Worm (Caenorhabditis elegans) whole organism, young adult: ENCODE results near the gene cpsf-4.

Experiments used
- F33H1.4 ChIP-seq: fragments of 200-800 bp; sonication (Bioruptor generic); IDR thresholded peaks from 2 replicates; pipeline ENCODE4 v1.3.6; 2022; ENCODE audit warnings: missing genetic modification reagents, missing genetic modification characterization, missing compliant biosample characterization
- F49E8.2 ChIP-seq: sonication (generic microtip); optimal IDR thresholded peaks from 3 replicates; lab custom pipeline; 2017; ENCODE audit warnings: missing genetic modification characterization, mild to moderate bottlenecking, missing compliant biosample characterization, antibody characterized with exemption, moderate library complexity; ENCODE audit not compliant: insufficient read depth
- atf-7 ChIP-seq: sonication (generic microtip); optimal IDR thresholded peaks from 2 replicates; lab custom pipeline; 2017; ENCODE audit warnings: mild to moderate bottlenecking, missing genetic modification characterization, missing compliant biosample characterization
- cebp-1 ChIP-seq, 2 experiments: fragments of 200-800 bp in 1 of 2; sonication (Bioruptor generic) in 1 of 2; sonication (generic microtip) in 1 of 2; IDR thresholded peaks in 1 of 2; optimal IDR thresholded peaks in 1 of 2; 2 replicates each; pipeline versions ENCODE4 v1.3.6 to Lab custom; 2017 to 2022; ENCODE audit warnings: missing compliant biosample characterization in 2 of 2, missing genetic modification characterization in 2 of 2, mild to moderate bottlenecking in 1 of 2, missing genetic modification reagents in 1 of 2, moderate library complexity in 1 of 2
- ceh-100 ChIP-seq: fragments of 200-800 bp; sonication (Bioruptor generic); IDR thresholded peaks from 2 replicates; pipeline ENCODE4 v1.3.6; 2022; ENCODE audit warnings: missing genetic modification reagents, missing genetic modification characterization, missing compliant biosample characterization
- ceh-91 ChIP-seq: fragments of 200-800 bp; sonication (Bioruptor generic); IDR thresholded peaks from 2 replicates; pipeline ENCODE4 v1.3.6; 2022; ENCODE audit warnings: missing genetic modification reagents, missing genetic modification characterization, missing compliant biosample characterization
- chd-7 ChIP-seq: sonication (generic microtip); optimal IDR thresholded peaks from 2 replicates; lab custom pipeline; 2016; ENCODE audit warnings: mild to moderate bottlenecking, missing genetic modification characterization, moderate library complexity, missing compliant biosample characterization
- dox-1 ChIP-seq: fragments of 200-800 bp; sonication (Bioruptor generic); IDR thresholded peaks from 2 replicates; pipeline ENCODE4 v1.3.6; 2022; ENCODE audit warnings: missing genetic modification reagents, missing genetic modification characterization, missing compliant biosample characterization
- dpl-1 ChIP-seq: fragments of 150-350 bp; optimal IDR thresholded peaks from 2 replicates; lab custom pipeline; 2014; ENCODE audit warnings: missing biosample characterization, missing genetic modification reagents, missing genetic modification characterization
- ets-4 ChIP-seq: fragments of 200-800 bp; sonication (Bioruptor generic); optimal IDR thresholded peaks from 2 replicates; lab custom pipeline; 2018; ENCODE audit warnings: mild to moderate bottlenecking, missing genetic modification characterization, missing compliant biosample characterization
- let-607 ChIP-seq, 2 experiments: fragments of 200-800 bp in 1 of 2; sonication (Bioruptor generic) in 1 of 2; sonication (generic microtip) in 1 of 2; optimal IDR thresholded peaks; 2 replicates each; lab custom pipeline; 2016 to 2018; ENCODE audit warnings: mild to moderate bottlenecking in 2 of 2, missing compliant biosample characterization in 2 of 2, missing genetic modification characterization in 2 of 2, moderate library complexity in 2 of 2, missing genotype in 1 of 2
- lin-54 ChIP-seq: fragments of 200-800 bp; sonication (Bioruptor generic); optimal IDR thresholded peaks from 2 replicates; lab custom pipeline; 2018; ENCODE audit warnings: mild to moderate bottlenecking, missing genetic modification characterization, missing compliant biosample characterization
- lsl-1 ChIP-seq: fragments of 200-800 bp; sonication (Bioruptor generic); optimal IDR thresholded peaks from 2 replicates; lab custom pipeline; 2018; ENCODE audit warnings: mild to moderate bottlenecking, missing genetic modification characterization, moderate library complexity, missing compliant biosample characterization
- madf-6 ChIP-seq: fragments of 200-800 bp; sonication (Bioruptor generic); IDR thresholded peaks from 2 replicates; pipeline ENCODE4 v1.3.6; 2022; ENCODE audit warnings: missing genetic modification reagents, missing genetic modification characterization, missing compliant biosample characterization
- madf-8 ChIP-seq: fragments of 200-800 bp; sonication (Bioruptor generic); conservative IDR thresholded peaks from 2 replicates; pipeline ENCODE4 v1.3.6; 2022; ENCODE audit warnings: missing genetic modification reagents, missing genetic modification characterization, missing compliant biosample characterization
- nhr-80 ChIP-seq: sonication (generic microtip); optimal IDR thresholded peaks from 2 replicates; lab custom pipeline; 2016; ENCODE audit warnings: missing genetic modification characterization, missing compliant biosample characterization
- pbrm-1 ChIP-seq: fragments of 200-800 bp; sonication (Bioruptor generic); IDR thresholded peaks from 2 replicates; pipeline ENCODE4 v1.3.6; 2022; ENCODE audit warnings: missing genetic modification reagents, missing genetic modification characterization, missing compliant biosample characterization
- snpc-3.4 ChIP-seq: sonication (generic microtip); optimal IDR thresholded peaks from 2 replicates; lab custom pipeline; 2017; ENCODE audit warnings: missing genetic modification characterization, mild to moderate bottlenecking, missing compliant biosample characterization, antibody characterized with exemption, moderate library complexity, missing genotype, missing genetic modification reagents
- snpc-4 ChIP-seq, 5 experiments: fragments of 150-350 bp in 1 of 5; sonication (generic microtip) in 4 of 5; optimal IDR thresholded peaks; 2 replicates each; lab custom pipeline; 2014 to 2018; ENCODE audit warnings: missing genetic modification characterization in 5 of 5, missing biosample characterization in 3 of 5, antibody characterized with exemption in 2 of 5, mild to moderate bottlenecking in 2 of 5, missing compliant biosample characterization in 2 of 5, missing genotype in 2 of 5, moderate library complexity in 2 of 5, missing genetic modification reagents in 1 of 5
- tbp1 ChIP-seq: fragments of 200-800 bp; sonication (Bioruptor generic); optimal IDR thresholded peaks from 2 replicates; lab custom pipeline; 2018; ENCODE audit warnings: mild to moderate bottlenecking, missing genetic modification characterization, missing compliant biosample characterization
- xnd-1 ChIP-seq: sonication (generic microtip); optimal IDR thresholded peaks from 2 replicates; lab custom pipeline; 2016; ENCODE audit warnings: missing genotype, missing genetic modification reagents, missing genetic modification characterization, missing compliant biosample characterization
- ztf-18 ChIP-seq: sonication (generic microtip); optimal IDR thresholded peaks from 2 replicates; lab custom pipeline; 2016; ENCODE audit warnings: missing genotype, mild to moderate bottlenecking, missing genetic modification characterization, missing compliant biosample characterization
- ztf-25 ChIP-seq: fragments of 200-800 bp; sonication (Bioruptor generic); IDR thresholded peaks from 2 replicates; pipeline ENCODE4 v1.3.6; 2022; ENCODE audit warnings: missing genetic modification reagents, missing genetic modification characterization, missing compliant biosample characterization

cpsf-4 gene

ce11 chrIV:12051049-12051792 lies 42.0 kb downstream of the cpsf-4 start, which contains the start of the genes bre-5 and spt-5:
bre-5 (minus strand) TSS chrIV:12051215.
spt-5 (plus strand) TSS chrIV:12051491.
- TF ChIP-seq chd-7 (tag; lab: Kevin White, UChicago) (no peak), madf-6 (GFP tag; lab: Robert Waterston, UW) (peak; percentile 37; the same call in 1 of the 2 replicates), dpl-1 (peak; percentile 10)

- peak; percentile 57 for TF ChIP-seq xnd-1 (tag; lab: Kevin White, UChicago)
- no peak for TF ChIP-seq ceh-100
- peak; percentile 64; the same call in 1 of the 2 replicates for TF ChIP-seq ceh-91 (GFP tag; lab: Robert Waterston, UW)
- TF ChIP-seq F33H1.4: peak; percentile 72
- peak; percentile 58 for TF ChIP-seq lsl-1
- peak; percentile 88 for TF ChIP-seq madf-6 (GFP tag; lab: Robert Waterston, UW)
- TF ChIP-seq snpc-4 (GFP tag; optimal IDR thresholded peaks at IDR 0.05; lab: Kevin White, UChicago): no peak
- no peak for TF ChIP-seq snpc-4 (tag; optimal IDR thresholded peaks at IDR 0.05; lab: Kevin White, UChicago)
- TF ChIP-seq madf-8 (GFP tag; lab: Robert Waterston, UW): peak; percentile 86
These were observed 45.5 kb downstream of the cpsf-4 start, which contains the start of gene T12G3.4 for ce11 chrIV:12047552-12048347. T12G3.4 (plus strand) TSS chrIV:12048256.

DNA sequence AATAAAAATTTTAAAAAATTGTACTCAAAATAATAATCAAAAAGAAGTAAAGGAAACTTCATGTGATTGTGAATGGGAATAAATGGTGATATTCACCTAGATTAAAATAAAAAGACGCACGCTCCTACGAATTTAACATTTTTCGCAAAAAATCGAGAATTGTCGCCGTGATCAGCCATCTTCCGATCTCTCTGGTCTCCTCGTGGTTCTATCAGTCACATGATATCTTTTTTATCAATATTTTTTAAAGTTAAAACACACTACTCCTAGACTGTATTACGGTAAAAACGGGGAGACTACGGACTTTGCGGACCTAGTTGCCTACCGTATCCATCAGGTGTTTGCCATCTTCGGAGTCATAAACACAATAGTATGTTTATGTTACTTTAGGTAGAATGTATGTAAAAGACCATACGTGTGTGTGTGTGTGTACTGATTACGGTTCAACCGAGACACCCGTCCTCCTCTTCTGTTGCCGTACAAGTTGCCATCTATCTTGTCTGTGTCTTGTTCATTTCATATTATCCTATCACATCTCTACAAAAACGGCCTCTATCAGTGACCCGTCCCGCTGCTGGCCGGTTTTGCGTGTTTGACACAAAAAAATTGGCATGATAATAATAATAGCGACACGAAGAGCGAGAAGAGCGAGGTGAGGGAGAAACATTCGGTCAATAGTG lies 46.6 kb downstream of the cpsf-4 start, which contains the start of gene T12G3.2:
Gene T12G3.2, minus strand, starts transcription at position 444 of the 680 bp plus-strand sequence.
- TF ChIP-seq lin-54 (GFP tag; lab: Kevin White, UChicago): no peak
- no peak for TF ChIP-seq F49E8.2 (tag; lab: Kevin White, UChicago)
- peak; percentile 15 to 52 for TF ChIP-seq let-607 (tag; optimal IDR thresholded peaks at IDR 0.05; lab: Kevin White, UChicago)
- TF ChIP-seq dox-1 (GFP tag; lab: Robert Waterston, UW): peak; percentile 74
- no peak for TF ChIP-seq snpc-3.4
- peak; percentile 98 for TF ChIP-seq nhr-80 (tag; lab: Kevin White, UChicago)
- TF ChIP-seq tbp1: peak; percentile 18
- peak; percentile 10 for TF ChIP-seq atf-7 (tag; lab: Kevin White, UChicago)
- no peak for TF ChIP-seq cebp-1 (GFP tag; IDR thresholded peaks at IDR 0.05; lab: Robert Waterston, UW)
- peak; percentile 43 for TF ChIP-seq cebp-1 (tag; optimal IDR thresholded peaks at IDR 0.05; lab: Kevin White, UChicago)
- TF ChIP-seq ztf-25 (GFP tag; lab: Robert Waterston, UW): no peak
- peak; percentile 44 for TF ChIP-seq ets-4 (GFP tag; lab: Kevin White, UChicago)

DNA sequence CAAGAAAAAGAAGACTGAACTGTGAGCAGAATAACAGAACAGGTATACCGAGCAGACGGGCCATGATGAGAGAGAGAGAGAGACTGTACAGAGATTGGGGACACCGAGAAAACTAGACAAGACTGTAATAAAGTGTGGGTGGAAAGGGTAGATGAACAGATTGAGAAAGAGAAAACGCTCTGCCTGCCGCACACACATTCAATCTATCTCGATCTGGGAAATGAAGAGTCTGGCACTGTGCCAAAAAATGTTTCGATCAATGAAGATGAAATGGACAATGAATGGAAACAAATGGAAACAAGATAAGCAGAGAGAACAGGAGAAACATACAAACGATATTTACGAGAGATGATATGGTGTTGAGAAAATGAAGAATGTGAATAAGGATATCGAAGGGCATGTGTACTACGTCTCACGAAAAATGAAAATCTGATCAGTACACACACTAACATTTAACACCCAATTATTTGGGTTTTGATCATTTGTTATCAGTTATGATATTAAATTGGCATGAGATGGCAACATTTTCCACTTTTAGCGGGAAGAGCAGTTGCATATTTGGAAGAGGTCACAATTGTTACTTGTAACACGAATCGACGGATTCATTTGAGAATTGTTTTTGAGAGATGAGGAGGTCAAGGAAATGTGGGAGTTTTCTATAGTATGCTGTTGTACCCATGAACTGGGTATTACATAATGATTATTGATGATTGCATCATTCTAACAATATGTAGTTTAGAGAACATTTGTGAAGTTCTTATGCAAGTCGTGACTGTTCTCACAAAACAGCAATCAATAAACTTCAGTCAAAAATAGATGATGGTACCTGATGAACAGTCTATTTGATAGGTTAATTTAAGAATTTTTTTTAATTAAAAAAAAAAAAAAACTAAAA lies 48.2 kb downstream of the cpsf-4 start:
- TF ChIP-seq pbrm-1 (GFP tag; lab: Robert Waterston, UW) (no peak), ztf-18 (tag; lab: Kevin White, UChicago) (no peak), nhr-80 (tag; lab: Kevin White, UChicago) (peak; percentile 50)
